Fruit fly (Drosophila melanogaster) whole organism, embryonic: ENCODE data around the gene CG31817.
A peak's percentile ranks its signal among the peaks of the same experiment; 100 is the strongest.

Source experiments
- Ada2b ChIP-seq: fragments of 200-800 bp; sonication (Bioruptor generic); IDR thresholded peaks from 2 replicates; pipeline ENCODE4 v1.3.6; 2022; ENCODE audit warnings: missing biosample characterization, missing genetic modification characterization
- Atf-2 ChIP-seq: fragments of 200-800 bp; sonication (Bioruptor generic); optimal IDR thresholded peaks from 2 replicates; lab custom pipeline; 2016; ENCODE audit warnings: missing biosample characterization, missing genetic modification characterization
- Atf3 ChIP-seq: fragments of 200-800 bp; sonication (Bioruptor generic); optimal IDR thresholded peaks from 3 replicates; lab custom pipeline; 2016; ENCODE audit warnings: missing biosample characterization, missing genetic modification characterization
- CG10267 ChIP-seq: fragments of 200-800 bp; sonication (Bioruptor generic); optimal IDR thresholded peaks from 2 replicates; lab custom pipeline; 2018; ENCODE audit warnings: missing biosample characterization, mild to moderate bottlenecking, missing genetic modification characterization, moderate library complexity
- CG10979 ChIP-seq: fragments of 200-800 bp; sonication (Bioruptor generic); optimal IDR thresholded peaks from 2 replicates; lab custom pipeline; 2018; ENCODE audit warnings: missing biosample characterization, mild to moderate bottlenecking, missing genetic modification characterization, moderate library complexity
- CG11504 ChIP-seq: fragments of 200-800 bp; sonication (Bioruptor generic); optimal IDR thresholded peaks from 3 replicates; lab custom pipeline; 2019; ENCODE audit warnings: missing biosample characterization, mild to moderate bottlenecking, missing genetic modification characterization, moderate library complexity
- CG12236 ChIP-seq: fragments of 200-800 bp; sonication (Bioruptor generic); optimal IDR thresholded peaks from 2 replicates; lab custom pipeline; 2016; ENCODE audit warnings: missing biosample characterization, missing genetic modification characterization
- CG14710 ChIP-seq: fragments of 200-800 bp; sonication (Bioruptor generic); optimal IDR thresholded peaks from 3 replicates; lab custom pipeline; 2019; ENCODE audit warnings: missing biosample characterization, mild to moderate bottlenecking, missing genetic modification characterization, moderate library complexity
- CG14860 ChIP-seq: fragments of 200-800 bp; sonication (Bioruptor generic); IDR thresholded peaks from 3 replicates; pipeline ENCODE4 v1.3.6; 2022; ENCODE audit warnings: missing biosample characterization, missing genetic modification characterization; ENCODE audit not compliant: partially characterized antibody
- CG17328 ChIP-seq: fragments of 200-800 bp; sonication (Bioruptor generic); IDR thresholded peaks from 2 replicates; pipeline ENCODE4 v1.3.6; 2022; ENCODE audit warnings: missing biosample characterization, missing genetic modification characterization
- CG17361 ChIP-seq: fragments of 200-800 bp; sonication (Bioruptor generic); IDR thresholded peaks from 3 replicates; pipeline ENCODE4 v1.3.6; 2022; ENCODE audit warnings: missing biosample characterization, missing genetic modification characterization
- CG17802 ChIP-seq: fragments of 200-800 bp; sonication (Bioruptor generic); optimal IDR thresholded peaks from 2 replicates; lab custom pipeline; 2018; ENCODE audit warnings: missing biosample characterization, mild to moderate bottlenecking, missing genetic modification characterization, moderate library complexity
- CG17912 ChIP-seq: fragments of 200-800 bp; sonication (Bioruptor generic); optimal IDR thresholded peaks from 2 replicates; lab custom pipeline; 2018; ENCODE audit warnings: missing biosample characterization, mild to moderate bottlenecking, missing genetic modification characterization
- CG1792 ChIP-seq: fragments of 200-800 bp; sonication (Bioruptor generic); optimal IDR thresholded peaks from 2 replicates; lab custom pipeline; 2016; ENCODE audit warnings: missing biosample characterization, missing genetic modification characterization
- CG18262 ChIP-seq: fragments of 200-800 bp; optimal IDR thresholded peaks from 3 replicates; lab custom pipeline; 2019; ENCODE audit warnings: missing biosample characterization, mild to moderate bottlenecking, missing genetic modification characterization, moderate library complexity
- CG2712 ChIP-seq: fragments of 200-800 bp; optimal IDR thresholded peaks from 3 replicates; lab custom pipeline; 2019; ENCODE audit warnings: missing biosample characterization, mild to moderate bottlenecking, missing genetic modification characterization, moderate library complexity
- CG3838 ChIP-seq: fragments of 200-800 bp; sonication (Bioruptor generic); optimal IDR thresholded peaks from 3 replicates; lab custom pipeline; 2016; ENCODE audit warnings: missing biosample characterization, missing genetic modification characterization
- CG7556 ChIP-seq: fragments of 200-800 bp; sonication (Bioruptor generic); optimal IDR thresholded peaks from 2 replicates; lab custom pipeline; 2017; ENCODE audit warnings: missing biosample characterization, mild to moderate bottlenecking, missing genetic modification characterization
- CG7839 ChIP-seq: fragments of 200-800 bp; sonication (Bioruptor generic); optimal IDR thresholded peaks from 3 replicates; lab custom pipeline; 2018; ENCODE audit warnings: missing biosample characterization, mild to moderate bottlenecking, missing genetic modification characterization, moderate library complexity
- CG8089 ChIP-seq: fragments of 200-800 bp; sonication (Bioruptor generic); optimal IDR thresholded peaks from 3 replicates; lab custom pipeline; 2016; ENCODE audit warnings: missing biosample characterization, missing genetic modification characterization
- CG8924 ChIP-seq: fragments of 200-800 bp; optimal IDR thresholded peaks from 3 replicates; lab custom pipeline; 2019; ENCODE audit warnings: missing biosample characterization, mild to moderate bottlenecking, missing genetic modification characterization, moderate library complexity
- CG9437 ChIP-seq: fragments of 200-800 bp; sonication (Bioruptor generic); optimal IDR thresholded peaks from 2 replicates; lab custom pipeline; 2018; ENCODE audit warnings: missing biosample characterization, mild to moderate bottlenecking, missing genetic modification characterization
- D19A ChIP-seq: fragments of 200-800 bp; optimal IDR thresholded peaks from 3 replicates; lab custom pipeline; 2019; ENCODE audit warnings: missing biosample characterization, mild to moderate bottlenecking, missing genetic modification characterization, moderate library complexity
- Deaf1 ChIP-seq: fragments of 200-800 bp; optimal IDR thresholded peaks from 3 replicates; lab custom pipeline; 2019; ENCODE audit warnings: missing biosample characterization, mild to moderate bottlenecking, missing genetic modification characterization, moderate library complexity
- E2f1 ChIP-seq: fragments of 200-800 bp; sonication (Bioruptor generic); IDR thresholded peaks from 2 replicates; pipeline ENCODE4 v1.3.6; 2022; ENCODE audit warnings: missing biosample characterization, missing genetic modification characterization
- Gsc ChIP-seq: fragments of 200-800 bp; sonication (Bioruptor generic); IDR thresholded peaks from 2 replicates; pipeline ENCODE4 v1.3.6; 2022; ENCODE audit warnings: missing biosample characterization, missing genetic modification characterization
- HHEX ChIP-seq: fragments of 200-800 bp; sonication (Bioruptor generic); optimal IDR thresholded peaks from 3 replicates; lab custom pipeline; 2017; ENCODE audit warnings: missing biosample characterization, mild to moderate bottlenecking, missing genetic modification characterization, missing genetic modification reagents
- MBD-R2 ChIP-seq: fragments of 200-800 bp; sonication (Bioruptor generic); IDR thresholded peaks from 2 replicates; pipeline ENCODE4 v1.3.6; 2022; ENCODE audit warnings: missing biosample characterization, missing genetic modification characterization
- Neu2 ChIP-seq: fragments of 200-800 bp; sonication (Bioruptor generic); optimal IDR thresholded peaks from 3 replicates; lab custom pipeline; 2016; ENCODE audit warnings: missing biosample characterization, missing genetic modification characterization, borderline replicate concordance
- Nf-YC ChIP-seq: fragments of 200-800 bp; optimal IDR thresholded peaks from 3 replicates; lab custom pipeline; 2019; ENCODE audit warnings: missing biosample characterization, mild to moderate bottlenecking, missing genetic modification characterization, moderate library complexity
- Sox100B ChIP-seq: fragments of 200-800 bp; sonication (Bioruptor generic); optimal IDR thresholded peaks from 3 replicates; lab custom pipeline; 2018; ENCODE audit warnings: missing biosample characterization, mild to moderate bottlenecking, missing genetic modification characterization
- Ssrp ChIP-seq: fragments of 200-800 bp; sonication (Bioruptor generic); optimal IDR thresholded peaks from 2 replicates; lab custom pipeline; 2018; ENCODE audit warnings: missing biosample characterization, mild to moderate bottlenecking, missing genetic modification characterization, moderate library complexity
- Trl ChIP-seq, 3 experiments: fragments of >200 bp in 2 of 3; fragments of 200-800 bp in 1 of 3; sonication (Bioruptor generic) in 1 of 3; optimal IDR thresholded peaks; 2 replicates in 1 of 3; 3 replicates in 2 of 3; lab custom pipeline; 2016 to 2017; ENCODE audit warnings: missing biosample characterization in 1 of 3, missing genetic modification characterization in 1 of 3
- al ChIP-seq: fragments of 200-800 bp; sonication (Bioruptor generic); IDR thresholded peaks from 2 replicates; pipeline ENCODE4 v1.3.6; 2022; ENCODE audit warnings: missing biosample characterization, missing genetic modification characterization
- ase ChIP-seq: fragments of 200-800 bp; sonication (Bioruptor generic); IDR thresholded peaks from 3 replicates; pipeline ENCODE4 v1.3.6; 2022; ENCODE audit warnings: missing biosample characterization, missing genetic modification characterization
- az2 ChIP-seq: fragments of 200-800 bp; sonication (Bioruptor generic); optimal IDR thresholded peaks from 3 replicates; lab custom pipeline; 2016; ENCODE audit warnings: missing biosample characterization, missing genetic modification characterization
- crol ChIP-seq: fragments of 200-800 bp; sonication (Bioruptor generic); IDR thresholded peaks from 2 replicates; pipeline ENCODE4 v1.3.6; 2022; ENCODE audit warnings: missing biosample characterization, missing genetic modification characterization
- dm ChIP-seq: fragments of 200-800 bp; sonication (Bioruptor generic); optimal IDR thresholded peaks from 3 replicates; lab custom pipeline; 2016; ENCODE audit warnings: missing biosample characterization, missing genetic modification characterization
- ems ChIP-seq: fragments of 200-800 bp; sonication (Bioruptor generic); optimal IDR thresholded peaks from 3 replicates; lab custom pipeline; 2016; ENCODE audit warnings: missing biosample characterization, missing genetic modification characterization
- hb ChIP-seq: fragments of 200-800 bp; sonication (Bioruptor generic); IDR thresholded peaks from 3 replicates; pipeline ENCODE4 v1.3.6; 2022; ENCODE audit warnings: missing biosample characterization, missing genetic modification characterization; ENCODE audit not compliant: partially characterized antibody
- jumu ChIP-seq: fragments of 200-800 bp; sonication (Bioruptor generic); optimal IDR thresholded peaks from 3 replicates; lab custom pipeline; 2016; ENCODE audit warnings: missing biosample characterization, missing genetic modification characterization
- kay ChIP-seq: fragments of 200-800 bp; sonication (Bioruptor generic); optimal IDR thresholded peaks from 2 replicates; lab custom pipeline; 2016; ENCODE audit warnings: missing biosample characterization, missing genetic modification characterization
- knrl ChIP-seq: fragments of 200-800 bp; sonication (Bioruptor generic); IDR thresholded peaks from 3 replicates; pipeline ENCODE4 v1.3.6; 2022; ENCODE audit warnings: missing biosample characterization, missing genetic modification characterization; ENCODE audit not compliant: partially characterized antibody
- luna ChIP-seq: fragments of 200-800 bp; sonication (Bioruptor generic); optimal IDR thresholded peaks from 2 replicates; lab custom pipeline; 2016; ENCODE audit warnings: missing biosample characterization, missing genetic modification characterization
- pnt ChIP-seq: fragments of 200-800 bp; sonication (Bioruptor generic); optimal IDR thresholded peaks from 3 replicates; lab custom pipeline; 2016; ENCODE audit warnings: missing biosample characterization, missing genetic modification characterization
- scrt ChIP-seq: fragments of 200-800 bp; sonication (Bioruptor generic); optimal IDR thresholded peaks from 2 replicates; lab custom pipeline; 2018; ENCODE audit warnings: missing biosample characterization, mild to moderate bottlenecking, missing genetic modification characterization, moderate library complexity
- sens ChIP-seq: fragments of 200-800 bp; sonication (Bioruptor generic); peaks from one replicate; lab custom pipeline; 2016; ENCODE audit warnings: missing biosample characterization, missing genetic modification characterization
- sim ChIP-seq: fragments of 200-800 bp; sonication (Bioruptor generic); IDR thresholded peaks from 2 replicates; pipeline ENCODE4 v1.3.6; 2022; ENCODE audit warnings: missing biosample characterization, missing genetic modification characterization
- stc ChIP-seq: fragments of 200-800 bp; sonication (Bioruptor generic); IDR thresholded peaks from 2 replicates; pipeline ENCODE4 v1.3.6; 2022; ENCODE audit warnings: missing biosample characterization, missing genetic modification characterization
- trem ChIP-seq: fragments of 200-800 bp; optimal IDR thresholded peaks from 3 replicates; lab custom pipeline; 2019; ENCODE audit warnings: missing biosample characterization, mild to moderate bottlenecking, missing genetic modification characterization, moderate library complexity

CG31817 gene

dm6 chr2L:16337785-16338184, at the start of gene CG31817:
Gene CG31817, minus strand, starts transcription at chr2L:16337885.
- TF ChIP-seq HHEX (GFP tag; lab: Kevin White, UChicago), result no peak
- no peak for TF ChIP-seq CG12236 (GFP tag; lab: Kevin White, UChicago)
- TF ChIP-seq Atf3, result no peak
- TF ChIP-seq stc (GFP tag; lab: Robert Waterston, UW), result no peak
- no peak for TF ChIP-seq ase (GFP tag; lab: Robert Waterston, UW)
- TF ChIP-seq CG17912, result no peak
- TF ChIP-seq E2f1 (GFP tag; lab: Robert Waterston, UW), result no peak
- TF ChIP-seq CG18262 (tag; lab: Kevin White, UChicago), result no peak
- no peak for TF ChIP-seq Trl (optimal IDR thresholded peaks at IDR 0.05; lab: Kevin White, UChicago)
- TF ChIP-seq Trl (GFP tag; optimal IDR thresholded peaks at IDR 0.05; lab: Kevin White, UChicago), result no peak
- no peak for TF ChIP-seq CG1792 (GFP tag; lab: Kevin White, UChicago)
- no peak for TF ChIP-seq trem (tag; lab: Kevin White, UChicago)
- no peak for TF ChIP-seq scrt
- TF ChIP-seq CG17802, result no peak
- TF ChIP-seq kay (GFP tag; lab: Kevin White, UChicago), result no peak
- no peak for TF ChIP-seq hb
- TF ChIP-seq jumu (GFP tag; lab: Kevin White, UChicago), result no peak
- no peak for TF ChIP-seq CG3838
- no peak for TF ChIP-seq CG9437
- no peak for TF ChIP-seq crol (GFP tag; lab: Robert Waterston, UW)
- no peak for TF ChIP-seq ems (GFP tag; lab: Kevin White, UChicago)

DNA sequence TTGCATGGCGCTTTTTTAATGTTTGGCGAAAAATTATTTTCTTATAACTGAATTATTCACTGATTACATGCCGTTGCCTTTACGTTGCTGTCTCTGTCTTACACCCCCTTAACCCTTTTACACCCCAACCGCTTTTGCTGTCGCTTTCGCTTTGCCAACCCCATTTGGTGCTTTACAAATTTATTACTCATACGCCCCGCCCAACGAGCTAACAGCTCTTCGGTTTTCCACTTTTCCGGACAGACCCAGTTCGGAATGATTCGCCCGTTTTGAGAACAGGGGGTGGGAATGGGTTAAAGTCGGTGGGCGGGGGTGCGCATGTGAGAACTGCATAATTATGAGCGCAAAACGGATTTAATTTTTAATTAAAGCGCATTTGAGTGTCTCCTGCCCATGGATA, 43.3 kb upstream of the CG31817 start:
- peak; percentile 65 for TF ChIP-seq Nf-YC
- peak; percentile 13; the same call in 1 of the 3 replicates for TF ChIP-seq knrl (GFP tag; lab: Robert Waterston, UW)
- no peak for TF ChIP-seq CG14860 (GFP tag; lab: Robert Waterston, UW)
- 0 out of 2 replicates have a peak, but pooled peaks have one; percentile 7 for TF ChIP-seq MBD-R2 (GFP tag; lab: Robert Waterston, UW)
- TF ChIP-seq Deaf1 (tag; lab: Kevin White, UChicago), result peak; percentile 53
- TF ChIP-seq, all 482 proteins: peak for 4

DNA sequence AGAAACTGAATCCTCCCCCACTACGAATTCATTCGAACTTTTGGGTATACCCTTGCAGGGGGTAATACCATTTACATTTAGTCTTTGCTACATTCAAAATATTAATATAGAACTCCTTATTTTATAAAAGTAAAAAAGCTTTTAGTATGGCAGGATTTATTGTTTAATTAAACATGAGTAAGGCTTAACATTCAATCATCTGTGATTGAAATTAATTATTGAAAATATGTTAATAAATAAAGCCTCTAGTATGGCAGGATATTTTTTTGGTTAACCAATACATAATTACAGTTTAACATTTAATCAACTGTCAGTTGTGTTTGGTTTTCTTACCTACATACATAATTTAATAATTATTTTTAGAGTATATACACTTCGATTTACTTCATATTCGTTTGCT, 37.0 kb upstream of the CG31817 start:
- TF ChIP-seq CG14710 (tag; lab: Kevin White, UChicago) (peak; percentile 30), CG17328 (no peak), D19A (tag; lab: Kevin White, UChicago) (peak; percentile 92), Ssrp (peak; percentile 13), CG2712 (tag; lab: Kevin White, UChicago) (peak; percentile 38), CG7839 (tag; lab: Kevin White, UChicago) (peak; percentile 21), Gsc (GFP tag; lab: Robert Waterston, UW) (no peak), Sox100B (GFP tag; lab: Kevin White, UChicago) (peak; percentile 43), CG10979 (peak; percentile 49), sim (GFP tag; lab: Robert Waterston, UW) (no peak), CG7556 (GFP tag; lab: Kevin White, UChicago) (peak; percentile 19), al (GFP tag; lab: Robert Waterston, UW) (no peak), CG17361 (GFP tag; lab: Robert Waterston, UW) (0 out of 3 replicates have a peak, but pooled peaks have one; percentile 41), Atf-2 (GFP tag; lab: Kevin White, UChicago) (no peak), Neu2 (no peak), ase (GFP tag; lab: Robert Waterston, UW) (no peak), pnt (GFP tag; lab: Kevin White, UChicago) (no peak), Ada2b (GFP tag; lab: Robert Waterston, UW) (no peak), CG8924 (peak; percentile 2), CG18262 (tag; lab: Kevin White, UChicago) (peak; percentile 46), az2 (GFP tag; lab: Kevin White, UChicago) (no peak), CG10267 (tag; lab: Kevin White, UChicago) (peak; percentile 10), CG8089 (GFP tag; lab: Kevin White, UChicago) (no peak), dm (GFP tag; lab: Kevin White, UChicago) (no peak), luna (no peak), CG11504 (tag; lab: Kevin White, UChicago) (peak; percentile 61), sens (GFP tag; lab: Kevin White, UChicago) (peak; percentile 32)
